Fruit fly (Drosophila melanogaster) whole organism, wandering third instar larva: ENCODE results near the gene CG11162.

Experiments used
- CrebA ChIP-seq: fragments of 200-800 bp; sonication (Bioruptor generic); optimal IDR thresholded peaks from 2 replicates; lab custom pipeline; 2016; ENCODE audit warnings: missing biosample characterization, mild to moderate bottlenecking, missing genetic modification characterization, borderline replicate concordance
- N ChIP-seq: fragments of >200 bp; optimal IDR thresholded peaks from 2 replicates; lab custom pipeline; 2018; ENCODE audit warnings: missing biosample characterization, missing external identifiers, missing genetic modification characterization
- h ChIP-seq: fragments of 200-800 bp; sonication (Bioruptor generic); optimal IDR thresholded peaks from 3 replicates; lab custom pipeline; 2016; ENCODE audit warnings: missing biosample characterization, mild to moderate bottlenecking, missing genetic modification characterization
- usp ChIP-seq: fragments of >200 bp; optimal IDR thresholded peaks from 2 replicates; lab custom pipeline; 2017; ENCODE audit warnings: missing biosample characterization, missing genetic modification characterization

dm6 chrX:13698717-13699427, 22.2 kb downstream of the CG11162 start:
- TF ChIP-seq CrebA (no peak), h (GFP tag; lab: Kevin White, UChicago) (no peak), N (GFP tag; lab: Kevin White, UChicago) (no peak), usp (GFP tag; lab: Kevin White, UChicago) (no peak)
